Worm (Caenorhabditis elegans) whole organism, midembryonic: ENCODE measurements around the gene set-14.

ENCODE experiments used
- cog-1 ChIP-seq: sonication (generic microtip); optimal IDR thresholded peaks from 2 replicates; lab custom pipeline; 2016; ENCODE audit warnings: missing genetic modification characterization, missing compliant biosample characterization
- flt-1 ChIP-seq: fragments of 200-800 bp; sonication (Bioruptor generic); IDR thresholded peaks from 2 replicates; pipeline ENCODE4 v1.3.6; 2022; ENCODE audit warnings: missing genetic modification characterization, missing compliant biosample characterization
- klf-2 ChIP-seq: fragments of 200-800 bp; sonication (Bioruptor generic); conservative IDR thresholded peaks from 2 replicates; pipeline ENCODE4 v1.3.6; 2022; ENCODE audit warnings: missing genetic modification reagents, missing genetic modification characterization, missing compliant biosample characterization

DNA sequence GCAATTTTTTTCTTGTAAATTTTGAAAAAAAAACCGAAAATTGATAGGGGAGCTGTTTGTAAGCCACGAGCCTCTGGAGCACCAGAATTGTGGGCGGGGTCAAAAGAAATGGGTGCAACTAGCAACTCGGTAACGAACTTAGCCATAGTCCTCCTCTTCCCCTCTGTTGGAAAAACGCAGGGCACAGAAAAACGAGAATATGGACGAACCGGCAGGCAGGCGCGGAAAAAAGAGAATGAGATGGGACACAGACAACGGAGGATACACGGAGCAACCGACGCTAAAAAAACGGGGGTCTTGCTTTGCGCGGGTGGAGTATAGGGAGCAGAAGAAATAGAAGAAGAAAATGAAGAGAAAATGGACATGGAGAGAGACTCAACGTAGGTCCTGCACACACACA lies 34.4 kb downstream of the set-14 start:
- TF ChIP-seq cog-1 (tag; lab: Kevin White, UChicago): no peak
- TF ChIP-seq klf-2: no peak
- TF ChIP-seq flt-1 (GFP tag; lab: Robert Waterston, UW): no peak
